Fruit fly (Drosophila melanogaster) whole organism: ENCODE measurements around the gene CG33098.

ENCODE experiments used
- pan ChIP-seq: fragments of >200 bp; optimal IDR thresholded peaks from 2 replicates; lab custom pipeline; 2017
- psq ChIP-seq: fragments of >200 bp; optimal IDR thresholded peaks from 2 replicates; lab custom pipeline; 2017

DNA sequence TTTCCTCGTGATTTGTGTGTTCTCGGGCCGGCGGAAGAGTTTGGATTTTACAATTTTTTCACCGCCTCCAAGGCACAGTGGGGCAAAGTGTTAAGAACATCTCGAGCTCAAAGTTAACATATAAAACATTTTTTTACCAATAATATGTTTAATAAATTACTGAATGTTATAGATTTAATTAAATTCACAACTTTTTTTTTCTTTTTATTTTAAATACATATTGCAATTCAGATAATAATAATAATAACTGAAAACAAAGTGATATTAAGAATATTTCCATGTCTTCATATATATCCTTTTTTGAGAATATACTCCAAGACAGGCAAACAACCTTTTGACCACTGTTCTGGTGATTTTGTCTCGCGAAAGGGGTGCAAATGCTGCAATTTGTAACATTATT is 41.0 kb upstream of the CG33098 start:
- TF ChIP-seq psq (lab: Kevin White, UChicago) (no peak), pan (lab: Kevin White, UChicago) (no peak)
